Fruit fly (Drosophila melanogaster) whole organism, embryonic: ENCODE data around the gene CG34148.

Experiments used
- Asciz ChIP-seq: fragments of 200-800 bp; sonication (Bioruptor generic); optimal IDR thresholded peaks from 2 replicates; lab custom pipeline; 2017; ENCODE audit warnings: missing biosample characterization, mild to moderate bottlenecking, missing genetic modification characterization, missing genetic modification reagents
- B-H2 ChIP-seq: fragments of 200-800 bp; sonication (Bioruptor generic); optimal IDR thresholded peaks from 2 replicates; lab custom pipeline; 2018; ENCODE audit warnings: missing biosample characterization, mild to moderate bottlenecking, missing genetic modification characterization
- CG10209 ChIP-seq: fragments of 200-800 bp; sonication (Bioruptor generic); optimal IDR thresholded peaks from 3 replicates; lab custom pipeline; 2017; ENCODE audit warnings: missing biosample characterization, mild to moderate bottlenecking, missing genetic modification characterization, missing genetic modification reagents
- CG10565 ChIP-seq: fragments of 200-800 bp; sonication (Bioruptor generic); optimal IDR thresholded peaks from 3 replicates; lab custom pipeline; 2016; ENCODE audit warnings: missing biosample characterization, mild to moderate bottlenecking, missing genetic modification characterization
- CG11560 ChIP-seq: fragments of 200-800 bp; sonication (Bioruptor generic); IDR thresholded peaks from 3 replicates; pipeline ENCODE4 v1.3.6; 2022; ENCODE audit warnings: missing biosample characterization, missing genetic modification characterization
- CG12236 ChIP-seq: fragments of 200-800 bp; sonication (Bioruptor generic); optimal IDR thresholded peaks from 2 replicates; lab custom pipeline; 2016; ENCODE audit warnings: missing biosample characterization, missing genetic modification characterization
- CG13287 ChIP-seq: fragments of 200-800 bp; sonication (Bioruptor generic); IDR thresholded peaks from 2 replicates; pipeline ENCODE4 v1.3.6; 2022; ENCODE audit warnings: missing biosample characterization, missing genetic modification characterization; ENCODE audit not compliant: partially characterized antibody
- CG13296 ChIP-seq: fragments of 200-800 bp; sonication (Bioruptor generic); optimal IDR thresholded peaks from 3 replicates; lab custom pipeline; 2018; ENCODE audit warnings: missing biosample characterization, mild to moderate bottlenecking, missing genetic modification characterization
- CG14014 ChIP-seq: fragments of 200-800 bp; sonication (Bioruptor generic); IDR thresholded peaks from 2 replicates; pipeline ENCODE4 v1.3.6; 2022; ENCODE audit warnings: missing biosample characterization, missing genetic modification characterization
- CG17328 ChIP-seq: fragments of 200-800 bp; sonication (Bioruptor generic); IDR thresholded peaks from 2 replicates; pipeline ENCODE4 v1.3.6; 2022; ENCODE audit warnings: missing biosample characterization, missing genetic modification characterization
- CG1832 ChIP-seq: fragments of 200-800 bp; sonication (Bioruptor generic); optimal IDR thresholded peaks from 2 replicates; lab custom pipeline; 2017; ENCODE audit warnings: missing biosample characterization, mild to moderate bottlenecking, missing genetic modification characterization, inconsistent platforms
- CG2116 ChIP-seq: fragments of 200-800 bp; sonication (Bioruptor generic); optimal IDR thresholded peaks from 3 replicates; lab custom pipeline; 2018; ENCODE audit warnings: missing biosample characterization, mild to moderate bottlenecking, missing genetic modification characterization
- CG2875 ChIP-seq: fragments of 200-800 bp; sonication (Bioruptor generic); optimal IDR thresholded peaks from 2 replicates; lab custom pipeline; 2017; ENCODE audit warnings: missing biosample characterization, mild to moderate bottlenecking, missing genetic modification characterization, missing genetic modification reagents
- CG30020 ChIP-seq: fragments of 200-800 bp; optimal IDR thresholded peaks from 2 replicates; lab custom pipeline; 2019; ENCODE audit warnings: missing biosample characterization, mild to moderate bottlenecking, missing genetic modification characterization, moderate library complexity
- CG31224 ChIP-seq: fragments of 200-800 bp; sonication (Bioruptor generic); IDR thresholded peaks from 2 replicates; pipeline ENCODE4 v1.3.6; 2022; ENCODE audit warnings: missing biosample characterization, missing genetic modification characterization
- CG4360 ChIP-seq: fragments of 200-800 bp; sonication (Bioruptor generic); IDR thresholded peaks from 2 replicates; pipeline ENCODE4 v1.3.6; 2022; ENCODE audit warnings: missing biosample characterization, missing genetic modification characterization
- CG6254 ChIP-seq: fragments of 200-800 bp; sonication (Bioruptor generic); optimal IDR thresholded peaks from 3 replicates; lab custom pipeline; 2017; ENCODE audit warnings: mild to moderate bottlenecking, missing biosample characterization, missing genetic modification reagents, missing genetic modification characterization
- CG6854 ChIP-seq: fragments of 200-800 bp; sonication (Bioruptor generic); optimal IDR thresholded peaks from 3 replicates; lab custom pipeline; 2017; ENCODE audit warnings: missing biosample characterization, mild to moderate bottlenecking, missing genetic modification characterization
- CG7928 ChIP-seq: fragments of 200-800 bp; sonication (Bioruptor generic); optimal IDR thresholded peaks from 2 replicates; lab custom pipeline; 2017; ENCODE audit warnings: missing biosample characterization, mild to moderate bottlenecking, missing genetic modification characterization
- CG8089 ChIP-seq: fragments of 200-800 bp; sonication (Bioruptor generic); optimal IDR thresholded peaks from 3 replicates; lab custom pipeline; 2016; ENCODE audit warnings: missing biosample characterization, missing genetic modification characterization
- CG8281 ChIP-seq: fragments of 200-800 bp; sonication (Bioruptor generic); optimal IDR thresholded peaks from 2 replicates; lab custom pipeline; 2018; ENCODE audit warnings: missing biosample characterization, mild to moderate bottlenecking, missing genetic modification characterization, moderate library complexity
- Camta ChIP-seq: fragments of 200-800 bp; sonication (Bioruptor generic); optimal IDR thresholded peaks from 2 replicates; lab custom pipeline; 2016; ENCODE audit warnings: missing biosample characterization, missing genetic modification characterization
- Dek ChIP-seq: fragments of 200-800 bp; sonication (Bioruptor generic); optimal IDR thresholded peaks from 3 replicates; lab custom pipeline; 2019; ENCODE audit warnings: missing biosample characterization, mild to moderate bottlenecking, missing genetic modification characterization, moderate library complexity
- Dfd ChIP-seq, 2 experiments: fragments of >200 bp; optimal IDR thresholded peaks; 2 replicates each; lab custom pipeline; 2017; ENCODE audit warnings: missing biosample characterization in 2 of 2, missing genetic modification characterization in 2 of 2
- Doc2 ChIP-seq: fragments of 200-800 bp; sonication (Bioruptor generic); IDR thresholded peaks from 2 replicates; pipeline ENCODE4 v1.3.6; 2022; ENCODE audit warnings: missing biosample characterization, missing genetic modification characterization
- Ets97D ChIP-seq: fragments of 200-800 bp; sonication (Bioruptor generic); optimal IDR thresholded peaks from 3 replicates; lab custom pipeline; 2016; ENCODE audit warnings: missing biosample characterization, missing genetic modification characterization
- HLH4C ChIP-seq: fragments of 200-800 bp; sonication (Bioruptor generic); IDR thresholded peaks from 3 replicates; pipeline ENCODE4 v1.3.6; 2022; ENCODE audit warnings: missing biosample characterization, missing genetic modification characterization; ENCODE audit not compliant: partially characterized antibody
- HLH54F ChIP-seq: fragments of 200-800 bp; sonication (Bioruptor generic); optimal IDR thresholded peaks from 3 replicates; lab custom pipeline; 2016; ENCODE audit warnings: missing biosample characterization, missing genetic modification characterization
- Hr78 ChIP-seq, 2 experiments: fragments of 200-800 bp in 1 of 2; fragments of >200 bp in 1 of 2; sonication (Bioruptor generic) in 1 of 2; optimal IDR thresholded peaks; 2 replicates each; lab custom pipeline; 2017 to 2019; ENCODE audit warnings: missing biosample characterization in 2 of 2, missing genetic modification characterization in 2 of 2, mild to moderate bottlenecking in 1 of 2, moderate library complexity in 1 of 2
- Oaz ChIP-seq: fragments of 200-800 bp; sonication (Bioruptor generic); IDR thresholded peaks from 2 replicates; pipeline ENCODE4 v1.3.6; 2022; ENCODE audit warnings: missing biosample characterization, missing genetic modification characterization
- Pdp1 ChIP-seq, 2 experiments: fragments of 200-800 bp; sonication (Bioruptor generic); optimal IDR thresholded peaks; 3 replicates each; lab custom pipeline; 2016; ENCODE audit warnings: missing biosample characterization in 2 of 2, missing genetic modification characterization in 2 of 2, mild to moderate bottlenecking in 1 of 2, moderate library complexity in 1 of 2
- Rx ChIP-seq: fragments of 200-800 bp; sonication (Bioruptor generic); IDR thresholded peaks from 2 replicates; pipeline ENCODE4 v1.3.6; 2022; ENCODE audit warnings: missing biosample characterization, missing genetic modification characterization
- Xrp1 ChIP-seq: fragments of 200-800 bp; sonication (Bioruptor generic); IDR thresholded peaks from 2 replicates; pipeline ENCODE4 v1.3.6; 2022; ENCODE audit warnings: missing biosample characterization, missing genetic modification characterization
- ase ChIP-seq: fragments of 200-800 bp; sonication (Bioruptor generic); IDR thresholded peaks from 3 replicates; pipeline ENCODE4 v1.3.6; 2022; ENCODE audit warnings: missing biosample characterization, missing genetic modification characterization
- cas ChIP-seq: fragments of 200-800 bp; sonication (Bioruptor generic); IDR thresholded peaks from 2 replicates; pipeline ENCODE4 v1.3.6; 2022; ENCODE audit warnings: missing biosample characterization, missing genetic modification characterization
- crc ChIP-seq: fragments of 200-800 bp; sonication (Bioruptor generic); optimal IDR thresholded peaks from 2 replicates; lab custom pipeline; 2016; ENCODE audit warnings: missing biosample characterization, missing genetic modification characterization
- cwo ChIP-seq: fragments of 200-800 bp; sonication (Bioruptor generic); optimal IDR thresholded peaks from 3 replicates; lab custom pipeline; 2017; ENCODE audit warnings: missing biosample characterization, missing genetic modification characterization, mild to moderate bottlenecking, moderate library complexity, missing genetic modification reagents
- dmrt99B ChIP-seq: fragments of 200-800 bp; sonication (Bioruptor generic); optimal IDR thresholded peaks from 2 replicates; lab custom pipeline; 2018; ENCODE audit warnings: missing biosample characterization, mild to moderate bottlenecking, missing genetic modification characterization, moderate library complexity
- fu2 ChIP-seq: fragments of 200-800 bp; sonication (Bioruptor generic); optimal IDR thresholded peaks from 2 replicates; lab custom pipeline; 2016; ENCODE audit warnings: missing biosample characterization, missing genetic modification characterization
- hth ChIP-seq: fragments of >200 bp; optimal IDR thresholded peaks from 2 replicates; lab custom pipeline; 2017; ENCODE audit warnings: inconsistent platforms
- jumu ChIP-seq: fragments of 200-800 bp; sonication (Bioruptor generic); optimal IDR thresholded peaks from 3 replicates; lab custom pipeline; 2016; ENCODE audit warnings: missing biosample characterization, missing genetic modification characterization
- kay ChIP-seq: fragments of 200-800 bp; sonication (Bioruptor generic); optimal IDR thresholded peaks from 2 replicates; lab custom pipeline; 2016; ENCODE audit warnings: missing biosample characterization, missing genetic modification characterization
- mirr ChIP-seq: fragments of 200-800 bp; sonication (Bioruptor generic); optimal IDR thresholded peaks from 3 replicates; lab custom pipeline; 2018; ENCODE audit warnings: missing biosample characterization, mild to moderate bottlenecking, missing genetic modification characterization
- nmo ChIP-seq: fragments of 200-800 bp; sonication (Bioruptor generic); optimal IDR thresholded peaks from 2 replicates; lab custom pipeline; 2018; ENCODE audit warnings: missing biosample characterization, mild to moderate bottlenecking, missing genetic modification characterization, moderate library complexity
- org-1 ChIP-seq: fragments of 200-800 bp; sonication (Bioruptor generic); optimal IDR thresholded peaks from 2 replicates; lab custom pipeline; 2017; ENCODE audit warnings: missing biosample characterization, missing genetic modification characterization
- peb ChIP-seq: fragments of 200-800 bp; sonication (Bioruptor generic); IDR thresholded peaks from 2 replicates; pipeline ENCODE4 v1.3.6; 2022; ENCODE audit warnings: missing biosample characterization, missing genetic modification characterization
- ro ChIP-seq: fragments of 200-800 bp; sonication (Bioruptor generic); IDR thresholded peaks from 2 replicates; pipeline ENCODE4 v1.3.6; 2022; ENCODE audit warnings: missing biosample characterization, missing genetic modification characterization
- schlank ChIP-seq: fragments of 200-800 bp; sonication (Bioruptor generic); optimal IDR thresholded peaks from 2 replicates; lab custom pipeline; 2018; ENCODE audit warnings: missing biosample characterization, mild to moderate bottlenecking, missing genetic modification characterization
- sim ChIP-seq: fragments of 200-800 bp; sonication (Bioruptor generic); IDR thresholded peaks from 2 replicates; pipeline ENCODE4 v1.3.6; 2022; ENCODE audit warnings: missing biosample characterization, missing genetic modification characterization
- slou ChIP-seq: fragments of 200-800 bp; sonication (Bioruptor generic); optimal IDR thresholded peaks from 3 replicates; lab custom pipeline; 2016; ENCODE audit warnings: missing biosample characterization, missing genetic modification characterization
- zfh2 ChIP-seq: fragments of 200-800 bp; sonication (Bioruptor generic); optimal IDR thresholded peaks from 2 replicates; lab custom pipeline; 2016; ENCODE audit warnings: missing biosample characterization, missing genetic modification characterization

The CG34148 gene

dm6 chr3R:21849988-21850460 is 28.5 kb downstream of the CG34148 start (continued):
- TF ChIP-seq CG2875 (GFP tag; lab: Kevin White, UChicago) (no peak), crc (peak; percentile 18), CG10209 (peak; percentile 50), hth (no peak), Doc2 (GFP tag; lab: Robert Waterston, UW) (no peak), kay (GFP tag; lab: Kevin White, UChicago) (peak; percentile 38), dmrt99B (tag; lab: Kevin White, UChicago) (peak; percentile 27), zfh2 (no peak), HLH54F (GFP tag; lab: Kevin White, UChicago) (peak; percentile 37), CG13296 (no peak), Ets97D (no peak), CG6254 (GFP tag; lab: Kevin White, UChicago) (peak; percentile 15), jumu (GFP tag; lab: Kevin White, UChicago) (peak; percentile 24), Rx (GFP tag; lab: Robert Waterston, UW) (0 out of 2 replicates have a peak, but pooled peaks have one; percentile 3), Pdp1 (GFP tag; optimal IDR thresholded peaks at IDR 0.05; lab: Kevin White, UChicago) (peak; percentile 5 to 21), Oaz (GFP tag; lab: Robert Waterston, UW) (no peak), sim (GFP tag; lab: Robert Waterston, UW) (no peak), CG12236 (no peak), CG30020 (no peak), HLH4C (GFP tag; lab: Robert Waterston, UW) (no peak), CG7928 (GFP tag; lab: Kevin White, UChicago) (no peak), B-H2 (GFP tag; lab: Kevin White, UChicago) (no peak), Dek (no peak), Asciz (no peak), CG17328 (GFP tag; lab: Robert Waterston, UW) (peak; percentile 48), CG1832 (no peak), CG13287 (GFP tag; lab: Robert Waterston, UW) (no peak), mirr (GFP tag; lab: Kevin White, UChicago) (no peak), ase (0 out of 3 replicates have a peak, but pooled peaks have one; percentile 30), Xrp1 (GFP tag; lab: Robert Waterston, UW) (peak; percentile 72), Hr78 (GFP tag; optimal IDR thresholded peaks at IDR 0.05; lab: Kevin White, UChicago) (peak in 1 of 2 experiments; percentile 26), CG6854 (no peak), CG14014 (GFP tag; lab: Robert Waterston, UW) (no peak), CG8089 (GFP tag; lab: Kevin White, UChicago) (peak; percentile 53), ro (GFP tag; lab: Robert Waterston, UW) (no peak), CG2116 (GFP tag; lab: Kevin White, UChicago) (peak; percentile 10), org-1 (GFP tag; lab: Kevin White, UChicago) (peak; percentile 28), schlank (tag; lab: Kevin White, UChicago) (no peak), CG31224 (no peak), Dfd (GFP tag; optimal IDR thresholded peaks at IDR 0.05; lab: Kevin White, UChicago) (no peak), cas (no peak), Camta (GFP tag; lab: Kevin White, UChicago) (peak; percentile 54), CG11560 (tag; lab: Robert Waterston, UW) (no peak), fu2 (GFP tag; lab: Kevin White, UChicago) (no peak), slou (GFP tag; lab: Kevin White, UChicago) (no peak), peb (GFP tag; lab: Robert Waterston, UW) (no peak), nmo (GFP tag; lab: Kevin White, UChicago) (peak; percentile 36), cwo (GFP tag; lab: Kevin White, UChicago) (peak; percentile 23), CG10565 (no peak), CG4360 (GFP tag; lab: Robert Waterston, UW) (no peak), CG8281 (tag; lab: Kevin White, UChicago) (peak; percentile 6)
